Fruit fly (Drosophila melanogaster) whole organism, embryonic: ENCODE measurements around the gene CG4467.
A peak's percentile ranks its signal among the peaks of the same experiment; 100 is the strongest.

Experiments used
- Abd-B ChIP-seq: fragments of 200-800 bp; sonication (Bioruptor generic); optimal IDR thresholded peaks from 2 replicates; lab custom pipeline; 2018; ENCODE audit warnings: missing biosample characterization, mild to moderate bottlenecking, missing genetic modification characterization, moderate library complexity
- Asciz ChIP-seq: fragments of 200-800 bp; sonication (Bioruptor generic); optimal IDR thresholded peaks from 2 replicates; lab custom pipeline; 2017; ENCODE audit warnings: missing biosample characterization, mild to moderate bottlenecking, missing genetic modification characterization, missing genetic modification reagents
- BtbVII ChIP-seq: fragments of 200-800 bp; sonication (Bioruptor generic); optimal IDR thresholded peaks from 3 replicates; lab custom pipeline; 2017; ENCODE audit warnings: missing biosample characterization, mild to moderate bottlenecking, missing genetic modification characterization
- CG12104 ChIP-seq: fragments of 200-800 bp; sonication (Bioruptor generic); optimal IDR thresholded peaks from 3 replicates; lab custom pipeline; 2016; ENCODE audit warnings: missing biosample characterization, missing genetic modification characterization
- CG12769 ChIP-seq: fragments of 200-800 bp; sonication (Bioruptor generic); optimal IDR thresholded peaks from 2 replicates; lab custom pipeline; 2019; ENCODE audit warnings: missing biosample characterization, mild to moderate bottlenecking, missing genetic modification characterization, moderate library complexity
- CG13123 ChIP-seq: fragments of 200-800 bp; sonication (Bioruptor generic); optimal IDR thresholded peaks from 2 replicates; lab custom pipeline; 2016; ENCODE audit warnings: missing biosample characterization, missing genetic modification characterization
- CG1529 ChIP-seq: fragments of 200-800 bp; sonication (Bioruptor generic); optimal IDR thresholded peaks from 3 replicates; lab custom pipeline; 2018; ENCODE audit warnings: missing biosample characterization, missing genetic modification characterization
- CG1603 ChIP-seq: fragments of 200-800 bp; sonication (Bioruptor generic); optimal IDR thresholded peaks from 2 replicates; lab custom pipeline; 2019; ENCODE audit warnings: missing biosample characterization, mild to moderate bottlenecking, missing genetic modification characterization, moderate library complexity
- CG17802 ChIP-seq: fragments of 200-800 bp; sonication (Bioruptor generic); optimal IDR thresholded peaks from 2 replicates; lab custom pipeline; 2018; ENCODE audit warnings: missing biosample characterization, mild to moderate bottlenecking, missing genetic modification characterization, moderate library complexity
- CG17912 ChIP-seq: fragments of 200-800 bp; sonication (Bioruptor generic); optimal IDR thresholded peaks from 2 replicates; lab custom pipeline; 2018; ENCODE audit warnings: missing biosample characterization, mild to moderate bottlenecking, missing genetic modification characterization
- CG1792 ChIP-seq: fragments of 200-800 bp; sonication (Bioruptor generic); optimal IDR thresholded peaks from 2 replicates; lab custom pipeline; 2016; ENCODE audit warnings: missing biosample characterization, missing genetic modification characterization
- CG2875 ChIP-seq: fragments of 200-800 bp; sonication (Bioruptor generic); optimal IDR thresholded peaks from 2 replicates; lab custom pipeline; 2017; ENCODE audit warnings: missing biosample characterization, mild to moderate bottlenecking, missing genetic modification characterization, missing genetic modification reagents
- CG32772 ChIP-seq: fragments of 200-800 bp; sonication (Bioruptor generic); IDR thresholded peaks from 2 replicates; pipeline ENCODE4 v1.3.6; 2022; ENCODE audit warnings: missing biosample characterization, missing genetic modification characterization
- CG34422 ChIP-seq: fragments of 200-800 bp; sonication (Bioruptor generic); IDR thresholded peaks from 3 replicates; pipeline ENCODE4 v1.3.6; 2022; ENCODE audit warnings: missing biosample characterization, missing genetic modification characterization
- CG4360 ChIP-seq: fragments of 200-800 bp; sonication (Bioruptor generic); IDR thresholded peaks from 2 replicates; pipeline ENCODE4 v1.3.6; 2022; ENCODE audit warnings: missing biosample characterization, missing genetic modification characterization
- CG4424 ChIP-seq: fragments of 200-800 bp; sonication (Bioruptor generic); optimal IDR thresholded peaks from 3 replicates; lab custom pipeline; 2016; ENCODE audit warnings: missing biosample characterization, missing genetic modification characterization
- CG4617 ChIP-seq: fragments of 200-800 bp; sonication (Bioruptor generic); optimal IDR thresholded peaks from 3 replicates; lab custom pipeline; 2016; ENCODE audit warnings: missing biosample characterization, missing genetic modification characterization, borderline replicate concordance
- CG7928 ChIP-seq: fragments of 200-800 bp; sonication (Bioruptor generic); optimal IDR thresholded peaks from 2 replicates; lab custom pipeline; 2017; ENCODE audit warnings: missing biosample characterization, mild to moderate bottlenecking, missing genetic modification characterization
- CG7987 ChIP-seq: fragments of 200-800 bp; sonication (Bioruptor generic); optimal IDR thresholded peaks from 2 replicates; lab custom pipeline; 2018; ENCODE audit warnings: missing biosample characterization, mild to moderate bottlenecking, missing genetic modification characterization, moderate library complexity
- CG8944 ChIP-seq: fragments of 200-800 bp; sonication (Bioruptor generic); optimal IDR thresholded peaks from 3 replicates; lab custom pipeline; 2016; ENCODE audit warnings: missing biosample characterization, missing genetic modification characterization
- Chrac-16 ChIP-seq: fragments of 200-800 bp; sonication (Bioruptor generic); optimal IDR thresholded peaks from 3 replicates; lab custom pipeline; 2016; ENCODE audit warnings: missing biosample characterization, missing genetic modification characterization
- Dbx ChIP-seq: fragments of 200-800 bp; sonication (Bioruptor generic); IDR thresholded peaks from 3 replicates; pipeline ENCODE4 v1.3.6; 2022; ENCODE audit warnings: missing biosample characterization, missing genetic modification characterization
- Deaf1 ChIP-seq: fragments of 200-800 bp; optimal IDR thresholded peaks from 3 replicates; lab custom pipeline; 2019; ENCODE audit warnings: missing biosample characterization, mild to moderate bottlenecking, missing genetic modification characterization, moderate library complexity
- HHEX ChIP-seq: fragments of 200-800 bp; sonication (Bioruptor generic); optimal IDR thresholded peaks from 3 replicates; lab custom pipeline; 2017; ENCODE audit warnings: missing biosample characterization, mild to moderate bottlenecking, missing genetic modification characterization, missing genetic modification reagents
- MTF-1 ChIP-seq: fragments of 200-800 bp; sonication (Bioruptor generic); optimal IDR thresholded peaks from 2 replicates; lab custom pipeline; 2018; ENCODE audit warnings: missing biosample characterization, mild to moderate bottlenecking, missing genetic modification characterization, borderline replicate concordance
- Meics ChIP-seq: fragments of 200-800 bp; sonication (Bioruptor generic); optimal IDR thresholded peaks from 2 replicates; lab custom pipeline; 2017; ENCODE audit warnings: missing biosample characterization, mild to moderate bottlenecking, missing genetic modification characterization
- Poxn ChIP-seq: fragments of 200-800 bp; sonication (Bioruptor generic); IDR thresholded peaks from 2 replicates; pipeline ENCODE4 v1.3.6; 2022; ENCODE audit warnings: missing biosample characterization, missing genetic modification characterization
- Vsx1 ChIP-seq: fragments of 200-800 bp; sonication (Bioruptor generic); optimal IDR thresholded peaks from 2 replicates; lab custom pipeline; 2017; ENCODE audit warnings: missing biosample characterization, mild to moderate bottlenecking, missing genetic modification characterization, missing genetic modification reagents
- ato ChIP-seq: fragments of 200-800 bp; sonication (Bioruptor generic); IDR thresholded peaks from 2 replicates; pipeline ENCODE4 v1.3.6; 2022; ENCODE audit warnings: missing biosample characterization, missing genetic modification characterization; ENCODE audit not compliant: partially characterized antibody
- chn ChIP-seq: fragments of 200-800 bp; sonication (Bioruptor generic); optimal IDR thresholded peaks from 2 replicates; lab custom pipeline; 2016; ENCODE audit warnings: missing biosample characterization, missing genetic modification characterization
- crp ChIP-seq, 2 experiments: fragments of 200-800 bp; sonication (Bioruptor generic); optimal IDR thresholded peaks; 2 replicates in 1 of 2; 3 replicates in 1 of 2; lab custom pipeline; 2017; ENCODE audit warnings: missing biosample characterization in 2 of 2, missing genetic modification characterization in 2 of 2, mild to moderate bottlenecking in 1 of 2, moderate library complexity in 1 of 2
- gcm ChIP-seq: fragments of 200-800 bp; sonication (Bioruptor generic); optimal IDR thresholded peaks from 2 replicates; lab custom pipeline; 2019; ENCODE audit warnings: missing biosample characterization, mild to moderate bottlenecking, missing genetic modification characterization, moderate library complexity
- gfzf ChIP-seq: fragments of 200-800 bp; sonication (Bioruptor generic); optimal IDR thresholded peaks from 2 replicates; lab custom pipeline; 2016; ENCODE audit warnings: missing biosample characterization, mild to moderate bottlenecking, missing genetic modification characterization, moderate library complexity
- gt ChIP-seq: fragments of 200-800 bp; sonication (Bioruptor generic); IDR thresholded peaks from 2 replicates; pipeline ENCODE4 v1.3.6; 2022; ENCODE audit warnings: missing biosample characterization, missing genetic modification characterization
- klu ChIP-seq: fragments of 200-800 bp; sonication (Bioruptor generic); IDR thresholded peaks from 2 replicates; pipeline ENCODE4 v1.3.6; 2022; ENCODE audit warnings: missing biosample characterization, missing genetic modification characterization
- lab ChIP-seq: fragments of 200-800 bp; sonication (Bioruptor generic); optimal IDR thresholded peaks from 3 replicates; lab custom pipeline; 2017; ENCODE audit warnings: missing biosample characterization, missing genetic modification characterization, mild to moderate bottlenecking, moderate library complexity, missing genetic modification reagents
- mirr ChIP-seq: fragments of 200-800 bp; sonication (Bioruptor generic); optimal IDR thresholded peaks from 3 replicates; lab custom pipeline; 2018; ENCODE audit warnings: missing biosample characterization, mild to moderate bottlenecking, missing genetic modification characterization
- nau ChIP-seq: fragments of 200-800 bp; sonication (Bioruptor generic); optimal IDR thresholded peaks from 3 replicates; lab custom pipeline; 2017; ENCODE audit warnings: missing biosample characterization, mild to moderate bottlenecking, missing genetic modification characterization, missing genetic modification reagents
- nom ChIP-seq: fragments of 200-800 bp; sonication (Bioruptor generic); optimal IDR thresholded peaks from 2 replicates; lab custom pipeline; 2017; ENCODE audit warnings: missing biosample characterization, missing genetic modification characterization, mild to moderate bottlenecking, moderate library complexity, missing genetic modification reagents
- org-1 ChIP-seq: fragments of 200-800 bp; sonication (Bioruptor generic); optimal IDR thresholded peaks from 2 replicates; lab custom pipeline; 2017; ENCODE audit warnings: missing biosample characterization, missing genetic modification characterization
- p53 ChIP-seq: fragments of 200-800 bp; sonication (Bioruptor generic); optimal IDR thresholded peaks from 2 replicates; lab custom pipeline; 2016; ENCODE audit warnings: missing biosample characterization, missing genetic modification characterization
- pho ChIP-seq: fragments of 200-800 bp; sonication (Bioruptor generic); optimal IDR thresholded peaks from 2 replicates; lab custom pipeline; 2016; ENCODE audit warnings: missing biosample characterization, missing genetic modification characterization
- repo ChIP-seq: fragments of 200-800 bp; sonication (Bioruptor generic); optimal IDR thresholded peaks from 2 replicates; lab custom pipeline; 2016; ENCODE audit warnings: missing biosample characterization, missing genetic modification characterization
- sr ChIP-seq: fragments of 200-800 bp; sonication (Bioruptor generic); IDR thresholded peaks from 3 replicates; pipeline ENCODE4 v1.3.6; 2022; ENCODE audit warnings: missing biosample characterization, missing genetic modification characterization
- tin ChIP-seq: fragments of 200-800 bp; sonication (Bioruptor generic); optimal IDR thresholded peaks from 3 replicates; lab custom pipeline; 2016; ENCODE audit warnings: missing biosample characterization, missing genetic modification characterization
- ttk ChIP-seq: fragments of 200-800 bp; sonication (Bioruptor generic); IDR thresholded peaks from 2 replicates; pipeline ENCODE4 v2.1.2; 2022; ENCODE audit warnings: missing biosample characterization, missing genetic modification characterization
- vnd ChIP-seq: fragments of 200-800 bp; sonication (Bioruptor generic); IDR thresholded peaks from 3 replicates; pipeline ENCODE4 v1.3.6; 2022; ENCODE audit warnings: missing biosample characterization, missing genetic modification characterization; ENCODE audit not compliant: partially characterized antibody

The CG4467 gene

dm6 chr3R:23189958-23190900, 58.5 kb downstream of the CG4467 start (continued):
- TF ChIP-seq CG17802 (tag; lab: Kevin White, UChicago), result peak; percentile 31
- TF ChIP-seq CG34422 (GFP tag; lab: Robert Waterston, UW), result no peak
- TF ChIP-seq MTF-1 (GFP tag; lab: Kevin White, UChicago), result peak; percentile 49
- TF ChIP-seq repo (GFP tag; lab: Kevin White, UChicago), result peak; percentile 34
- peak; percentile 32 for TF ChIP-seq nau (GFP tag; lab: Kevin White, UChicago)
- no peak for TF ChIP-seq p53 (GFP tag; lab: Kevin White, UChicago)
- peak; percentile 22 for TF ChIP-seq Vsx1
- no peak for TF ChIP-seq CG4360 (GFP tag; lab: Robert Waterston, UW)
- TF ChIP-seq CG4617 (GFP tag; lab: Kevin White, UChicago), result peak; percentile 35
- peak; percentile 58 for TF ChIP-seq CG8944 (GFP tag; lab: Kevin White, UChicago)
- TF ChIP-seq Poxn, result peak; percentile 47; the same call in 1 of the 2 replicates
- peak; percentile 73 for TF ChIP-seq Dbx (GFP tag; lab: Robert Waterston, UW)
- peak; percentile 62 for TF ChIP-seq Asciz (GFP tag; lab: Kevin White, UChicago)
- TF ChIP-seq CG13123 (GFP tag; lab: Kevin White, UChicago), result no peak
- peak; percentile 74 for TF ChIP-seq HHEX (GFP tag; lab: Kevin White, UChicago)
- peak; percentile 84 for TF ChIP-seq CG1603
- TF ChIP-seq gt (GFP tag; lab: Robert Waterston, UW), result peak; percentile 9; the same call in 1 of the 2 replicates
- no peak for TF ChIP-seq CG12104 (GFP tag; lab: Kevin White, UChicago)
- TF ChIP-seq lab (GFP tag; lab: Kevin White, UChicago), result peak; percentile 89
- peak; percentile 71 for TF ChIP-seq Meics (GFP tag; lab: Kevin White, UChicago)
- peak; percentile 60 for TF ChIP-seq CG1792 (GFP tag; lab: Kevin White, UChicago)
- TF ChIP-seq sr (GFP tag; lab: Robert Waterston, UW), result no peak
- no peak for TF ChIP-seq ato (GFP tag; lab: Robert Waterston, UW)
- peak; percentile 27 for TF ChIP-seq CG7928 (GFP tag; lab: Kevin White, UChicago)
- TF ChIP-seq crp (GFP tag; optimal IDR thresholded peaks at IDR 0.05; lab: Kevin White, UChicago), result no peak
- peak; percentile 69 for TF ChIP-seq BtbVII (GFP tag; lab: Kevin White, UChicago)
- TF ChIP-seq pho (GFP tag; lab: Kevin White, UChicago), result peak; percentile 51
- peak; percentile 54 for TF ChIP-seq CG32772 (GFP tag; lab: Robert Waterston, UW)
- peak; percentile 64 for TF ChIP-seq org-1 (GFP tag; lab: Kevin White, UChicago)
- peak; percentile 68 for TF ChIP-seq Chrac-16 (GFP tag; lab: Kevin White, UChicago)
- TF ChIP-seq vnd, result no peak
- no peak for TF ChIP-seq CG2875 (GFP tag; lab: Kevin White, UChicago)
- TF ChIP-seq klu (GFP tag; lab: Robert Waterston, UW), result peak; percentile 50; the same call in 1 of the 2 replicates
- TF ChIP-seq ttk (GFP tag; lab: Robert Waterston, UW), result peak; percentile 56
- peak; percentile 52 for TF ChIP-seq Deaf1 (tag; lab: Kevin White, UChicago)
- peak; percentile 71 for TF ChIP-seq nom (GFP tag; lab: Kevin White, UChicago)
- TF ChIP-seq CG7987, result peak; percentile 25
- TF ChIP-seq CG4424 (GFP tag; lab: Kevin White, UChicago), result peak; percentile 62
- peak; percentile 74 for TF ChIP-seq chn (GFP tag; lab: Kevin White, UChicago)
- no peak for TF ChIP-seq CG17912 (GFP tag; lab: Kevin White, UChicago)
- TF ChIP-seq gcm, result peak; percentile 45
- TF ChIP-seq CG1529 (GFP tag; lab: Kevin White, UChicago), result peak; percentile 36
- peak; percentile 73 for TF ChIP-seq mirr
- peak; percentile 41 for TF ChIP-seq tin (GFP tag; lab: Kevin White, UChicago)
- TF ChIP-seq CG12769 (tag; lab: Kevin White, UChicago), result peak; percentile 88
- TF ChIP-seq gfzf (GFP tag; lab: Kevin White, UChicago), result no peak
- no peak for TF ChIP-seq Abd-B
